Worm (Caenorhabditis elegans) whole organism, L4/young adult: Measurements from ENCODE around the gene irld-18.

ENCODE experiments used
- W03F9.2 ChIP-seq: fragments of 150-350 bp; optimal IDR thresholded peaks from 2 replicates; lab custom pipeline; 2014; ENCODE audit warnings: missing biosample characterization, missing genetic modification characterization
- dao-5 ChIP-seq: sonication (generic microtip); optimal IDR thresholded peaks from 2 replicates; lab custom pipeline; 2016; ENCODE audit warnings: missing genotype, missing genetic modification characterization, moderate library complexity, missing compliant biosample characterization

ce11 chrIV:14587589-14587988 lies 6.8 kb upstream of the irld-18 start:
- no peak for TF ChIP-seq W03F9.2 (tag; lab: Kevin White, UChicago)
- TF ChIP-seq dao-5 (tag; lab: Kevin White, UChicago): no peak
